Fruit fly (Drosophila melanogaster) whole organism, larva: ENCODE measurements around the gene SPE.

Experiments used
- noc ChIP-seq: fragments of 200-800 bp; sonication (Bioruptor generic); optimal IDR thresholded peaks from 3 replicates; lab custom pipeline; 2019; ENCODE audit warnings: missing biosample characterization, mild to moderate bottlenecking, missing genetic modification characterization, moderate library complexity

Gene SPE

DNA sequence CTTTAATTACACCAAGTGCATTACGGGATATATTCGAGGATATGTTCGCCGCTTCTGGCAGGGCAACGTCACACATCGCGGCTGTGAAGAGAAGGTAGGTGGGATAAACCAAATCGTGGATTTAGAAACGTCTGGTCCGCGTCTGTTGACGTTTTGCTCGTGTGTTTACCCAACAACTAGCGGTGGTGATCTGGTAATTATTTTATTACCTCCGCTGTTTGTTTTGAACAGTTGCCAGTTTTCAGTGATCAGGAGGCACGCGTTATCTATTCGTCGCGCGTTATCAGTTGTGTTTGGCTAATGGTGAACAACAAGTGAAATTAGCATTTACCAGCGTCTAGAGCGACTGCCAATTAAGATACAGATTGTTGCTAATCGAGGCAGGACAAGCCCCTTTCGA lies 43.0 kb downstream of the SPE start:
- peak; percentile 78 for TF ChIP-seq noc

DNA sequence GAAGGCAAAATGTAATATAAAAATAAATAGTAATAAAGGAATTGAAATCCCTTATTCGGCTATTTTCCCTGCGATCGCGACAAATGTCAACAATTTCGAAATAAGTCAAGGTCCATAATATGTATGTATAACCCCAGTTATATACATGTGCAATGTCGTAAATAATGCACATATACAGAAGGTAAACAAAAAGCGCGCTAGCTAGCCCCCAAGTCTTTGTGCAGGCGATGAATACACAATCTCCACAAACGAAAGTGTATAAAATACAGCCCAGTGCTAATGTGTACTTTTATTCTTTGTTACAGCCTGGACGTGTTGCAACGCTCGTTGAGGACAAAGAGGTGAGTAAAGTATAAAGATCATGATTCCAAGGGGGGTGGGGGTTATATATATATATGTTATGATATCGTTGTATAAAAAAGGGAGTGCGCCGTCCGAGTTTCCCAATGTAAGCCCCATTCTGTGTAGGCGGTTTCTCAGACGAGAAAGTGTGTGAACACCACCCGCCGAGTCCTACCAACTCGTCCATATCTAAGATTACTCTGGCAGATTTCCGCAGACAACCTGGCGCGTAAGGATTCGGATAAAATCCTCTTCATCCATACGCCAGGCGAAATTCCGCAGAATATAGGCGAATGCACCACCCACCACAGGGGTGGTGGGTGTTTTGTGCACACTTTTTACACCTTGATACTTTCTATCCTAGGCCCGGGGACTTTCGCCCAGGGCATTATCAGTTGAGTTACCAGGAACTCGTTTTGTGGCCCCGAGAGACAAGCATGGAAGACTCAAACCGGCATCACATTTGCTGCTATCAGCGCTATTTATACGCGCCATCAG lies 43.8 kb downstream of the SPE start:
- TF ChIP-seq noc = no peak

DNA sequence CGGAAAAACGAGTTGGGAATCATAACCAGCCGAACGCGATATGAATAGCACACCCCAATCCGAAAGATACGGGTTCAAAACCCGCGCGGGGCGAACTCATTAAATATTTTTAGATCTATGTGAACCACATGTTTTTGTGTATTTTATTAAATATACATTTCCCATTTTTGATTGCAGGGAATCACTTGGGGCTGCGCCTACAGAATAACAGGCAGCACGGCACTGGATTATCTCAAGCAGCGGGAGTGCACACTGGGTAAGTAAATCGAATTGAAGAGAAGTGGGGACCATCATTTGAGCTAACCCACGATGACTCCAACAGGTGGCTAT lies 44.4 kb downstream of the SPE start:
- no peak for TF ChIP-seq noc

DNA sequence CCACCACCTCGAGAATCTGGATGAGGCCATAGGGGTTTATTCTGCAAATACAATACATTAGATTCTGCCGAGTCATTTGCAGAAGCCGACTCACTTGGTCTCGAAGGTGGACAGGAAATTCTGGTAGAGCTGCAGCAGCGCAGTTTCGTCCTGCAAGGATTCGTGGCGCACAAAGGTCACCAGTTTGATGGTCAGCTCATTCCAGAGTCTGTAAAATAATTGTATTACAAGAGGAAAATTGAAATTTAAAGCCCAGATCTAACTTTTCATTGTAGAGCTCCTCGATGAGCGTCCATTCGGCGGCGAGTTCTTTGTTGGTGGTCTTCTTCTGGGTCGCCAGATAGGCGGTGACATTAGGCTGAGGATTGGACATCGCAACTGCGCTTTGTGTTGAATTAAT lies 46.5 kb downstream of the SPE start:
- TF ChIP-seq noc = no peak

DNA sequence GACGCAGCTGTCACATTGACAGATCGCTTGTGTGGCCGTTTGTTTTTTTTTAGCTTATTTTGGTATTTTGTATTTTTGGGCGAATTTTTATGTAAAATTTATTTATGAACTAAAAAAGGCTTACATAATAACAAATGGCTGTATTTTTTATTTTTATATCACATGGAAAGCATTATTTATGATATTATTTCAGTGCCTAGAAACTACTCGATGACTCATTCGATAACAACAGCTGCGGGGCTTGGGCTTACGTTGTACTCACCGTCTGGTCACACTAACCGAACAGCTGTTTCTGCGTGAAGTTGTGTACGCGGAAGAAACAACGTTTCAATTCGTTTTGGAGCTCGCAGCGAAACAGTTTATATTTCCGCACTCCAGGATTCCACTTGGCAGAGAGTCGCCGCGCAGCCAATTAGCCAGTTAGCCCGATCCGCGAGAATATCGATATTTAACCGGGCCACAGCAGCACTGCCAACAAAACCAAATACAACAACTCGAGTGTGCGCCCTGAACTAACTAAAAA lies 47.0 kb downstream of the SPE start, which contains the start of the genes Hmgcr and Rpn9:
TSS of gene Hmgcr (plus strand) at position 335 of the 523 bp plus-strand sequence.
TSS of gene Rpn9 (minus strand) at position 473 of the 523 bp plus-strand sequence.
- TF ChIP-seq noc = no peak

DNA sequence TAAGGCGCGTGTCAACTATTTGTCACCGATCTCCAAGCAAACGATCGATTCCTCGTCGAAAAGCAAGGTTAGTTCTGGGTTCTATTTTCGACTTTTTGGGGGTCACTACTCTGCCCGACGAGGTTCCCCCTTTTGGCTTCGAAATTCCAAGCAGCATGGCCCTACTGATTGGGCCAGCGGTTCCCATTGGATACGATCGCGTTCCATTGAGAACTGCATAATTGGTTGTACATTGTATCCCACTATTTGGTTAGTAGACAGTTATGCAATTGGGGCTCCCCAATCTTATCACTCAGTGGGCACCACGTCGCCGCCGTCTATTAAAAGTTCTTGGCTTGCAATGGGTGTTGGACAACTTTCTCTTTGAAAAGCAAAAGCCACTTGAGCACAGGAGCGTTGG lies 47.7 kb downstream of the SPE start:
- no peak for TF ChIP-seq noc

DNA sequence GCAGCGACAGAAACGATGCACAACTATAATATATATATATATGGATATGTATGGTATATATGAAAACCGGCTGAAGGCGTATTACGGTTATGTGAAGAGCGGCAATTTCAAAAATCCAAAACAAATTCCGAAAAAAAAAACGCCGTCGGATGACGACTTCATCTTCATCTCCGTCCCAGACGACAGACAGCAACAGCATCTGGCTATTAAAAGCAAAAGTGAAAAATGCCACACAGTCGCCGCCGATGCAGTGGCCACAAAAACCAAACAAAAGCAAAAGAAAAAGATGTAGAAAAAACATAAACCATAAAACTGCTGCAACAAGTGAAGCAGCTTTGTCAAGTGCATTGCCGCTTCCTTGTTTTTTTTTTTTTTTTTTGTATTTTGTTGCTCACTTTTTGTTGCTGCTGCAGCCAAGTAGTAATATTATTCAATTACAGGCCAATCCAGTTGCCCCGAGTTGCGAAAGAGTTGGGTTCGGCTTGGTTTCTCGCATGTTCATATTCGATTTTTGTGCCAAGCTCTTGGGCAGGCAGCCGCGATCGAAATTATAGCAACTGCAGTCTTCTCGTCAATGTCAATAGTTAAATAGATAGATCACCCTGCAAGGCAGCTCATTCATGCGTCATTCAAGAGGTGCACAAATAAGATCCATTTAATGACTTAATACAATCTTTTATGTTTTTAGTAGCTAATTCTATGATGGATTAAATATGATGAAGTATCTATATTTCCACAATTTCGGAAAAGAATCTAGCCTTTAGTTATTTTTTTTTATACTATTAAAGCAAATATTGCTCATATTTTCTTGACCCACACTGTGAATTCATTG lies 48.7 kb downstream of the SPE start:
- TF ChIP-seq noc = no peak

DNA sequence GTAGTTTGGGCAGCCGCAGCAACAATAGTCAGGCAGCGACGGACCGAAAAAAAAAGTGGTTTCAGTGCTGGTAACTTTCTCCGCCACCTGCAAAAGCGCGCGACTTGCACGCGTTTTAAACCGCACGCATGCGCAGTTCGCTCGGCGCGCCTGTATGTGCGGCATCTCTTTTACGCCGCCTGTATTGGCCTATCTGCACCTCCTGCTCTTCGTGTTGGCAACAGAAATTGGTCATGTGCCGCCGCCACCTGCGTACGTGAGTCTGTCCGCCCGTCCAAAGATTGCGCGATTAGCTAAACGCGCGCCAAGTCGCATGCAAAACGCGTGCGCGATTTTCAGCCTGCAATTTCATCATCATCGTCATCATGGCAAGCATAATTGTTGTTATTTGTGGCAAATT lies 49.6 kb downstream of the SPE start:
- no peak for TF ChIP-seq noc

DNA sequence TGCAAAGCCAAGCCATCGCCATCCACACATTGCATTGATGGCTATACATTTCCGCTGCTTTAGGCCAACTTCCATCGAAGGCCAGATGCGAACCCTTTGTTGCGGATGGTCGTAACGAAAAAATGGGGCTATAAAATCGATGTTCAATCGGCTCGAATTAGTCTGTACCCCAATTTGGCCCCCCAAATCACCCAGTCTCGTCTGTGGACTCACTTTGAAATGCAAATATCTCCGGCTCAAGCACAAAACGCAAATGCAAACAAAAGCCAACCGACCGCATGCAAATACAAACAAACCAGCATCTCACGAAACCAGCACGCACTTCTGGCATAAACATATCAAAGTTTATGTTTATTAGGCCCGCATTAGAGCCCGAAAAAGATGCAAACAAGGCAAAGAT lies 50.3 kb downstream of the SPE start:
- TF ChIP-seq noc = no peak
